Fruit fly (Drosophila melanogaster) whole organism, embryonic: ENCODE results near the gene ND-23.

Source experiments
- Bdp1 ChIP-seq: fragments of 200-800 bp; sonication (Bioruptor generic); optimal IDR thresholded peaks from 3 replicates; lab custom pipeline; 2016; ENCODE audit warnings: missing biosample characterization, missing genetic modification characterization
- Bgb ChIP-seq: fragments of 200-800 bp; sonication (Bioruptor generic); IDR thresholded peaks from 2 replicates; pipeline ENCODE4 v1.3.6; 2022; ENCODE audit warnings: missing biosample characterization, missing genetic modification characterization; ENCODE audit not compliant: partially characterized antibody
- Blimp-1 ChIP-seq: fragments of 200-800 bp; sonication (Bioruptor generic); optimal IDR thresholded peaks from 3 replicates; lab custom pipeline; 2018; ENCODE audit warnings: missing biosample characterization, missing genetic modification characterization, mild to moderate bottlenecking, moderate library complexity, missing genetic modification reagents
- Bteb2 ChIP-seq: fragments of 200-800 bp; sonication (Bioruptor generic); optimal IDR thresholded peaks from 2 replicates; lab custom pipeline; 2016; ENCODE audit warnings: missing biosample characterization, missing genetic modification characterization
- CG10543 ChIP-seq: fragments of 200-800 bp; sonication (Bioruptor generic); optimal IDR thresholded peaks from 3 replicates; lab custom pipeline; 2017; ENCODE audit warnings: missing biosample characterization, mild to moderate bottlenecking, missing genetic modification characterization, moderate library complexity
- CG11456 ChIP-seq: fragments of 200-800 bp; sonication (Bioruptor generic); IDR thresholded peaks from 3 replicates; pipeline ENCODE4 v1.3.6; 2022; ENCODE audit warnings: missing biosample characterization, missing genetic modification characterization
- CG12155 ChIP-seq: fragments of 200-800 bp; sonication (Bioruptor generic); optimal IDR thresholded peaks from 3 replicates; lab custom pipeline; 2016; ENCODE audit warnings: missing biosample characterization, missing genetic modification characterization
- CG12744 ChIP-seq: fragments of 200-800 bp; sonication (Bioruptor generic); optimal IDR thresholded peaks from 2 replicates; lab custom pipeline; 2016; ENCODE audit warnings: missing biosample characterization, missing genetic modification characterization
- CG12769 ChIP-seq: fragments of 200-800 bp; sonication (Bioruptor generic); optimal IDR thresholded peaks from 2 replicates; lab custom pipeline; 2019; ENCODE audit warnings: missing biosample characterization, mild to moderate bottlenecking, missing genetic modification characterization, moderate library complexity
- CG14710 ChIP-seq: fragments of 200-800 bp; sonication (Bioruptor generic); optimal IDR thresholded peaks from 3 replicates; lab custom pipeline; 2019; ENCODE audit warnings: missing biosample characterization, mild to moderate bottlenecking, missing genetic modification characterization, moderate library complexity
- CG15514 ChIP-seq: fragments of 200-800 bp; sonication (Bioruptor generic); optimal IDR thresholded peaks from 3 replicates; lab custom pipeline; 2017; ENCODE audit warnings: missing biosample characterization, missing genetic modification characterization, mild to moderate bottlenecking, moderate library complexity, missing genetic modification reagents
- CG1602 ChIP-seq: fragments of 200-800 bp; sonication (Bioruptor generic); optimal IDR thresholded peaks from 3 replicates; lab custom pipeline; 2016; ENCODE audit warnings: missing biosample characterization, missing genetic modification characterization
- CG17186 ChIP-seq: fragments of 200-800 bp; sonication (Bioruptor generic); optimal IDR thresholded peaks from 3 replicates; lab custom pipeline; 2017; ENCODE audit warnings: missing biosample characterization, missing genetic modification reagents, missing genetic modification characterization
- CG17361 ChIP-seq: fragments of 200-800 bp; sonication (Bioruptor generic); IDR thresholded peaks from 3 replicates; pipeline ENCODE4 v1.3.6; 2022; ENCODE audit warnings: missing biosample characterization, missing genetic modification characterization
- CG4854 ChIP-seq: fragments of 200-800 bp; sonication (Bioruptor generic); optimal IDR thresholded peaks from 2 replicates; lab custom pipeline; 2016; ENCODE audit warnings: missing biosample characterization, missing genetic modification characterization, inconsistent platforms
- CG6791 ChIP-seq: fragments of 200-800 bp; sonication (Bioruptor generic); IDR thresholded peaks from 3 replicates; pipeline ENCODE4 v1.3.6; 2022; ENCODE audit warnings: missing biosample characterization, missing genetic modification characterization; ENCODE audit not compliant: partially characterized antibody
- CG7271 ChIP-seq: fragments of 200-800 bp; sonication (Bioruptor generic); optimal IDR thresholded peaks from 2 replicates; lab custom pipeline; 2018; ENCODE audit warnings: missing biosample characterization, mild to moderate bottlenecking, missing genetic modification characterization, moderate library complexity
- CG7987 ChIP-seq: fragments of 200-800 bp; sonication (Bioruptor generic); optimal IDR thresholded peaks from 2 replicates; lab custom pipeline; 2018; ENCODE audit warnings: missing biosample characterization, mild to moderate bottlenecking, missing genetic modification characterization, moderate library complexity
- CG9797 ChIP-seq: fragments of 200-800 bp; sonication (Bioruptor generic); optimal IDR thresholded peaks from 3 replicates; lab custom pipeline; 2018; ENCODE audit warnings: missing biosample characterization, mild to moderate bottlenecking, missing genetic modification characterization
- CTCF ChIP-seq: fragments of 200-800 bp; sonication (Bioruptor generic); optimal IDR thresholded peaks from 2 replicates; lab custom pipeline; 2017; ENCODE audit warnings: missing biosample characterization, mild to moderate bottlenecking, missing genetic modification characterization, moderate library complexity
- CoRest ChIP-seq: fragments of 200-800 bp; sonication (Bioruptor generic); optimal IDR thresholded peaks from 3 replicates; lab custom pipeline; 2018; ENCODE audit warnings: missing biosample characterization, mild to moderate bottlenecking, missing genetic modification characterization, moderate library complexity
- Doc3 ChIP-seq: fragments of 200-800 bp; sonication (Bioruptor generic); IDR thresholded peaks from 3 replicates; pipeline ENCODE4 v1.3.6; 2022; ENCODE audit warnings: missing biosample characterization, missing genetic modification characterization; ENCODE audit not compliant: partially characterized antibody
- Dref ChIP-seq: fragments of 200-800 bp; sonication (Bioruptor generic); IDR thresholded peaks from 2 replicates; pipeline ENCODE4 v1.3.6; 2022; ENCODE audit warnings: missing biosample characterization, missing genetic modification characterization
- Eip74EF ChIP-seq, 2 experiments: fragments of 200-800 bp in 1 of 2; fragments of >200 bp in 1 of 2; sonication (Bioruptor generic) in 1 of 2; optimal IDR thresholded peaks; 2 replicates each; lab custom pipeline; 2017 to 2019; ENCODE audit warnings: missing biosample characterization in 2 of 2, missing genetic modification characterization in 2 of 2, mild to moderate bottlenecking in 1 of 2, moderate library complexity in 1 of 2
- HmgD ChIP-seq: fragments of 200-800 bp; sonication (Bioruptor generic); optimal IDR thresholded peaks from 3 replicates; lab custom pipeline; 2016; ENCODE audit warnings: missing biosample characterization, missing genetic modification characterization
- Hmr ChIP-seq: fragments of 200-800 bp; sonication (Bioruptor generic); optimal IDR thresholded peaks from 3 replicates; lab custom pipeline; 2017; ENCODE audit warnings: mild to moderate bottlenecking, missing biosample characterization, missing genetic modification reagents, missing genetic modification characterization
- MBD-R2 ChIP-seq: fragments of 200-800 bp; sonication (Bioruptor generic); IDR thresholded peaks from 2 replicates; pipeline ENCODE4 v1.3.6; 2022; ENCODE audit warnings: missing biosample characterization, missing genetic modification characterization
- NC2β ChIP-seq: fragments of 200-800 bp; sonication (Bioruptor generic); optimal IDR thresholded peaks from 2 replicates; lab custom pipeline; 2016; ENCODE audit warnings: missing biosample characterization, missing genetic modification characterization
- Nf-YA ChIP-seq: fragments of 200-800 bp; sonication (Bioruptor generic); IDR thresholded peaks from 2 replicates; pipeline ENCODE4 v1.3.6; 2022; ENCODE audit warnings: missing biosample characterization, missing genetic modification characterization
- Optix ChIP-seq: fragments of 200-800 bp; sonication (Bioruptor generic); IDR thresholded peaks from 3 replicates; pipeline ENCODE4 v1.3.6; 2022; ENCODE audit warnings: missing biosample characterization, missing genetic modification characterization
- Sox102F ChIP-seq: fragments of 200-800 bp; sonication (Bioruptor generic); optimal IDR thresholded peaks from 2 replicates; lab custom pipeline; 2018; ENCODE audit warnings: missing biosample characterization, mild to moderate bottlenecking, missing genetic modification characterization, moderate library complexity
- Xbp1 ChIP-seq: fragments of 200-800 bp; sonication (Bioruptor generic); optimal IDR thresholded peaks from 3 replicates; lab custom pipeline; 2016; ENCODE audit warnings: missing biosample characterization, mild to moderate bottlenecking, missing genetic modification characterization
- YL-1 ChIP-seq: fragments of 200-800 bp; sonication (Bioruptor generic); optimal IDR thresholded peaks from 3 replicates; lab custom pipeline; 2017; ENCODE audit warnings: missing biosample characterization, mild to moderate bottlenecking, missing genetic modification characterization
- bbx ChIP-seq: fragments of 200-800 bp; sonication (Bioruptor generic); IDR thresholded peaks from 2 replicates; pipeline ENCODE4 v1.3.6; 2022; ENCODE audit warnings: missing biosample characterization, missing genetic modification characterization; ENCODE audit not compliant: partially characterized antibody
- cg ChIP-seq: fragments of 200-800 bp; sonication (Bioruptor generic); optimal IDR thresholded peaks from 3 replicates; lab custom pipeline; 2019; ENCODE audit warnings: missing biosample characterization, mild to moderate bottlenecking, missing genetic modification characterization, moderate library complexity
- chif ChIP-seq, 2 experiments: fragments of 200-800 bp; sonication (Bioruptor generic); optimal IDR thresholded peaks; 3 replicates each; lab custom pipeline; 2016; ENCODE audit warnings: missing biosample characterization in 2 of 2, missing genetic modification characterization in 2 of 2
- lilli ChIP-seq: fragments of 200-800 bp; sonication (Bioruptor generic); optimal IDR thresholded peaks from 3 replicates; lab custom pipeline; 2016; ENCODE audit warnings: missing biosample characterization, missing genetic modification characterization
- lmd ChIP-seq: fragments of 200-800 bp; sonication (Bioruptor generic); IDR thresholded peaks from 2 replicates; pipeline ENCODE4 v1.3.6; 2022; ENCODE audit warnings: missing biosample characterization, missing genetic modification characterization
- mam ChIP-seq: fragments of 200-800 bp; sonication (Bioruptor generic); optimal IDR thresholded peaks from 3 replicates; lab custom pipeline; 2016; ENCODE audit warnings: missing biosample characterization, missing genetic modification characterization
- nmo ChIP-seq: fragments of 200-800 bp; sonication (Bioruptor generic); optimal IDR thresholded peaks from 2 replicates; lab custom pipeline; 2018; ENCODE audit warnings: missing biosample characterization, mild to moderate bottlenecking, missing genetic modification characterization, moderate library complexity
- pan ChIP-seq, 4 experiments: fragments of >200 bp in 3 of 4; fragments of 200-800 bp in 1 of 4; sonication (Bioruptor generic) in 1 of 4; optimal IDR thresholded peaks in 3 of 4; IDR thresholded peaks in 1 of 4; 2 replicates each; pipeline versions ENCODE4 v1.3.6 to Lab custom; 2017 to 2022; ENCODE audit warnings: missing biosample characterization in 2 of 4, missing genetic modification characterization in 2 of 4, mixed read lengths in 1 of 4
- pita ChIP-seq: fragments of 200-800 bp; sonication (Bioruptor generic); optimal IDR thresholded peaks from 2 replicates; lab custom pipeline; 2017; ENCODE audit warnings: missing biosample characterization, mild to moderate bottlenecking, missing genetic modification characterization
- sisA ChIP-seq: fragments of 200-800 bp; sonication (Bioruptor generic); IDR thresholded peaks from 2 replicates; pipeline ENCODE4 v1.3.6; 2022; ENCODE audit warnings: missing biosample characterization, missing genetic modification characterization
- slp2 ChIP-seq: fragments of 200-800 bp; sonication (Bioruptor generic); optimal IDR thresholded peaks from 2 replicates; lab custom pipeline; 2016; ENCODE audit warnings: missing biosample characterization, missing genetic modification characterization
- tin ChIP-seq: fragments of 200-800 bp; sonication (Bioruptor generic); optimal IDR thresholded peaks from 3 replicates; lab custom pipeline; 2016; ENCODE audit warnings: missing biosample characterization, missing genetic modification characterization
- tna ChIP-seq: fragments of 200-800 bp; sonication (Bioruptor generic); IDR thresholded peaks from 2 replicates; pipeline ENCODE4 v1.3.6; 2022; ENCODE audit warnings: missing biosample characterization, missing genetic modification characterization; ENCODE audit not compliant: partially characterized antibody
- toy ChIP-seq: fragments of 200-800 bp; sonication (Bioruptor generic); IDR thresholded peaks from 2 replicates; pipeline ENCODE4 v1.3.6; 2022; ENCODE audit warnings: missing biosample characterization, missing genetic modification characterization
- unc-4 ChIP-seq: fragments of 200-800 bp; sonication (Bioruptor generic); IDR thresholded peaks from 2 replicates; pipeline ENCODE4 v1.3.6; 2022; ENCODE audit warnings: missing biosample characterization, missing genetic modification characterization; ENCODE audit not compliant: partially characterized antibody
- vvl ChIP-seq: fragments of 200-800 bp; sonication (Bioruptor generic); IDR thresholded peaks from 2 replicates; pipeline ENCODE4 v1.3.6; 2022; ENCODE audit warnings: missing biosample characterization, missing genetic modification characterization

Gene ND-23

DNA sequence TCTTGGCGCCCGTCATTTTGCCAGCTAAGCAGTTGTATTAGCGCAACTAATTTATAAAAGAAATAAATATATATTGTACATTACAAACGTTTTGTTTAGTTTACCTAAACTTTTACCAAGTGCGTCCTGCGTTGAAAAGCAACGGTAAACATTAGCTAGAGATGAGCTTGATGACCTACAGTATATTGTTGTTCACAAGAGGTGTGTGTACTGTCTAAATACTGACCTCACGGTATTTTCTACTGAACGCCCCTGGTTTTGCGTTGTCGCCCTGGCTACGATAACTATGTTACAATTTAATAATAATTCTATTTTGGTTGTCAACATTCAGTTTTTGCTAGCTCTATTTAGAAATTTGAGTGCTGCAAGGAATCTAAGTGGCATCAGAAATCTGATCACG, 44.5 kb downstream of the ND-23 start, which contains the start of gene Acyp2 (continued):
- peak; percentile 48 for TF ChIP-seq CoRest (tag; lab: Kevin White, UChicago)
- peak; percentile 53 for TF ChIP-seq CG4854 (GFP tag; lab: Kevin White, UChicago)
- peak; percentile 56; the same call in 1 of the 2 replicates for TF ChIP-seq unc-4 (GFP tag; lab: Robert Waterston, UW)
- peak; percentile 8 for TF ChIP-seq CG12769
- TF ChIP-seq tna (GFP tag; lab: Robert Waterston, UW), result peak; percentile 31; the same call in 1 of the 2 replicates
- TF ChIP-seq lmd (GFP tag; lab: Robert Waterston, UW), result no peak
- TF ChIP-seq CTCF (GFP tag; lab: Kevin White, UChicago), result peak; percentile 16
- peak; percentile 44 for TF ChIP-seq CG17186
- peak; percentile 53; the same call in 2 of the 3 replicates for TF ChIP-seq CG6791 (GFP tag; lab: Robert Waterston, UW)
- TF ChIP-seq pita, result peak; percentile 56
- peak; percentile 36 for TF ChIP-seq tin (GFP tag; lab: Kevin White, UChicago)
- TF ChIP-seq CG14710 (tag; lab: Kevin White, UChicago), result peak; percentile 47
- peak; percentile 41 for TF ChIP-seq nmo (GFP tag; lab: Kevin White, UChicago)
- TF ChIP-seq Hmr (GFP tag; lab: Kevin White, UChicago), result peak; percentile 63
- peak; percentile 76 for TF ChIP-seq CG15514 (GFP tag; lab: Kevin White, UChicago)
- peak; percentile 60 for TF ChIP-seq bbx
- TF ChIP-seq MBD-R2 (GFP tag; lab: Robert Waterston, UW), result peak; percentile 88
- peak; percentile 51 for TF ChIP-seq Xbp1
- peak; percentile 51 for TF ChIP-seq CG9797
- TF ChIP-seq CG12744 (GFP tag; lab: Kevin White, UChicago), result no peak
- TF ChIP-seq NC2β (GFP tag; lab: Kevin White, UChicago), result no peak
- TF ChIP-seq YL-1 (GFP tag; lab: Kevin White, UChicago), result peak; percentile 60
- no peak for TF ChIP-seq CG10543 (GFP tag; lab: Kevin White, UChicago)
- peak in 1 of 2 experiments; percentile 3 for TF ChIP-seq chif (GFP tag; optimal IDR thresholded peaks at IDR 0.05; lab: Kevin White, UChicago)
- no peak for TF ChIP-seq CG1602 (GFP tag; lab: Kevin White, UChicago)
- peak; percentile 21 for TF ChIP-seq Bteb2 (GFP tag; lab: Kevin White, UChicago)
- peak; percentile 42; the same call in 1 of the 2 replicates for TF ChIP-seq sisA
- TF ChIP-seq Dref (GFP tag; lab: Robert Waterston, UW), result peak; percentile 60
- TF ChIP-seq CG11456, result 0 out of 3 replicates have a peak, but pooled peaks have one; percentile 44
- TF ChIP-seq toy, result no peak
- no peak for TF ChIP-seq slp2
- peak; percentile 17 for TF ChIP-seq Bdp1 (GFP tag; lab: Kevin White, UChicago)
- TF ChIP-seq pan (optimal IDR thresholded peaks at IDR 0.05; lab: Kevin White, UChicago), result no peak
- TF ChIP-seq pan (GFP tag; optimal IDR thresholded peaks at IDR 0.05 in 1 of 2, IDR thresholded peaks at IDR 0.05 in 1 of 2), result peak in 1 of 2 experiments; percentile 51
- TF ChIP-seq Nf-YA (GFP tag; lab: Robert Waterston, UW), result no peak
- peak; percentile 67 for TF ChIP-seq Bgb (GFP tag; lab: Robert Waterston, UW)
- TF ChIP-seq Blimp-1 (GFP tag; lab: Kevin White, UChicago), result no peak
- TF ChIP-seq vvl (GFP tag; lab: Robert Waterston, UW), result peak; percentile 66
- TF ChIP-seq CG17361 (GFP tag; lab: Robert Waterston, UW), result 0 out of 3 replicates have a peak, but pooled peaks have one; percentile 18
- peak; percentile 50 for TF ChIP-seq CG12155 (GFP tag; lab: Kevin White, UChicago)
- TF ChIP-seq cg (GFP tag; lab: Kevin White, UChicago), result no peak
- no peak for TF ChIP-seq Eip74EF (GFP tag; optimal IDR thresholded peaks at IDR 0.05; lab: Kevin White, UChicago)
- TF ChIP-seq mam, result peak; percentile 45
- TF ChIP-seq Sox102F (GFP tag; lab: Kevin White, UChicago), result no peak
- no peak for TF ChIP-seq CG7271 (tag; lab: Kevin White, UChicago)
- peak; percentile 54 for TF ChIP-seq lilli (GFP tag; lab: Kevin White, UChicago)
- TF ChIP-seq Doc3, result peak; percentile 56; the same call in 2 of the 3 replicates
- no peak for TF ChIP-seq Optix (GFP tag; lab: Robert Waterston, UW)
- peak; percentile 9 for TF ChIP-seq CG7987
- peak; percentile 35 for TF ChIP-seq HmgD (GFP tag; lab: Kevin White, UChicago)
